Fruit fly (Drosophila melanogaster) whole organism, embryonic: ENCODE measurements around the gene RpL36.

Source experiments
- Bdp1 ChIP-seq: fragments of 200-800 bp; sonication (Bioruptor generic); optimal IDR thresholded peaks from 3 replicates; lab custom pipeline; 2016; ENCODE audit warnings: missing biosample characterization, missing genetic modification characterization
- CG10565 ChIP-seq: fragments of 200-800 bp; sonication (Bioruptor generic); optimal IDR thresholded peaks from 3 replicates; lab custom pipeline; 2016; ENCODE audit warnings: missing biosample characterization, mild to moderate bottlenecking, missing genetic modification characterization
- CG10979 ChIP-seq: fragments of 200-800 bp; sonication (Bioruptor generic); optimal IDR thresholded peaks from 2 replicates; lab custom pipeline; 2018; ENCODE audit warnings: missing biosample characterization, mild to moderate bottlenecking, missing genetic modification characterization, moderate library complexity
- CG11696 ChIP-seq: fragments of 200-800 bp; sonication (Bioruptor generic); IDR thresholded peaks from 2 replicates; pipeline ENCODE4 v1.3.6; 2022; ENCODE audit warnings: missing biosample characterization, missing genetic modification characterization
- CG12219 ChIP-seq: fragments of 200-800 bp; sonication (Bioruptor generic); optimal IDR thresholded peaks from 3 replicates; lab custom pipeline; 2018; ENCODE audit warnings: missing biosample characterization, mild to moderate bottlenecking, missing genetic modification characterization
- CG12391 ChIP-seq: fragments of 200-800 bp; sonication (Bioruptor generic); optimal IDR thresholded peaks from 3 replicates; lab custom pipeline; 2018; ENCODE audit warnings: missing biosample characterization, mild to moderate bottlenecking, missing genetic modification characterization, moderate library complexity
- CG12769 ChIP-seq: fragments of 200-800 bp; sonication (Bioruptor generic); optimal IDR thresholded peaks from 2 replicates; lab custom pipeline; 2019; ENCODE audit warnings: missing biosample characterization, mild to moderate bottlenecking, missing genetic modification characterization, moderate library complexity
- CG13123 ChIP-seq: fragments of 200-800 bp; sonication (Bioruptor generic); optimal IDR thresholded peaks from 2 replicates; lab custom pipeline; 2016; ENCODE audit warnings: missing biosample characterization, missing genetic modification characterization
- CG13775 ChIP-seq: fragments of 200-800 bp; sonication (Bioruptor generic); optimal IDR thresholded peaks from 3 replicates; lab custom pipeline; 2017; ENCODE audit warnings: missing biosample characterization, mild to moderate bottlenecking, missing genetic modification characterization
- CG1602 ChIP-seq: fragments of 200-800 bp; sonication (Bioruptor generic); optimal IDR thresholded peaks from 3 replicates; lab custom pipeline; 2016; ENCODE audit warnings: missing biosample characterization, missing genetic modification characterization
- CG17912 ChIP-seq: fragments of 200-800 bp; sonication (Bioruptor generic); optimal IDR thresholded peaks from 2 replicates; lab custom pipeline; 2018; ENCODE audit warnings: missing biosample characterization, mild to moderate bottlenecking, missing genetic modification characterization
- CG18262 ChIP-seq: fragments of 200-800 bp; optimal IDR thresholded peaks from 3 replicates; lab custom pipeline; 2019; ENCODE audit warnings: missing biosample characterization, mild to moderate bottlenecking, missing genetic modification characterization, moderate library complexity
- CG2678 ChIP-seq: fragments of 200-800 bp; sonication (Bioruptor generic); optimal IDR thresholded peaks from 3 replicates; lab custom pipeline; 2019; ENCODE audit warnings: missing biosample characterization, mild to moderate bottlenecking, missing genetic modification characterization, moderate library complexity
- CG2889 ChIP-seq: fragments of 200-800 bp; sonication (Bioruptor generic); IDR thresholded peaks from 3 replicates; pipeline ENCODE4 v1.3.6; 2022; ENCODE audit warnings: missing biosample characterization, missing genetic modification characterization
- CG33557 ChIP-seq: fragments of 200-800 bp; sonication (Bioruptor generic); optimal IDR thresholded peaks from 2 replicates; lab custom pipeline; 2019; ENCODE audit warnings: missing biosample characterization, mild to moderate bottlenecking, missing genetic modification characterization, moderate library complexity
- CG34224 ChIP-seq: fragments of 200-800 bp; sonication (Bioruptor generic); IDR thresholded peaks from 3 replicates; pipeline ENCODE4 v1.3.6; 2022; ENCODE audit warnings: missing biosample characterization, missing genetic modification characterization; ENCODE audit not compliant: partially characterized antibody
- CG8388 ChIP-seq: fragments of 200-800 bp; sonication (Bioruptor generic); optimal IDR thresholded peaks from 2 replicates; lab custom pipeline; 2019; ENCODE audit warnings: missing biosample characterization, mild to moderate bottlenecking, missing genetic modification characterization, moderate library complexity
- CG9797 ChIP-seq: fragments of 200-800 bp; sonication (Bioruptor generic); optimal IDR thresholded peaks from 3 replicates; lab custom pipeline; 2018; ENCODE audit warnings: missing biosample characterization, mild to moderate bottlenecking, missing genetic modification characterization
- CkIIα-i1 ChIP-seq: fragments of 200-800 bp; sonication (Bioruptor generic); IDR thresholded peaks from 2 replicates; pipeline ENCODE4 v1.3.6; 2022; ENCODE audit warnings: missing biosample characterization, missing genetic modification characterization
- CrebB ChIP-seq: fragments of 200-800 bp; sonication (Bioruptor generic); optimal IDR thresholded peaks from 3 replicates; lab custom pipeline; 2018; ENCODE audit warnings: missing biosample characterization, mild to moderate bottlenecking, missing genetic modification characterization
- Dbx ChIP-seq: fragments of 200-800 bp; sonication (Bioruptor generic); IDR thresholded peaks from 3 replicates; pipeline ENCODE4 v1.3.6; 2022; ENCODE audit warnings: missing biosample characterization, missing genetic modification characterization
- Dfd ChIP-seq, 2 experiments: fragments of >200 bp; optimal IDR thresholded peaks; 2 replicates each; lab custom pipeline; 2017; ENCODE audit warnings: missing biosample characterization in 2 of 2, missing genetic modification characterization in 2 of 2
- Fer1 ChIP-seq: fragments of 200-800 bp; sonication (Bioruptor generic); optimal IDR thresholded peaks from 2 replicates; lab custom pipeline; 2017; ENCODE audit warnings: missing biosample characterization, mild to moderate bottlenecking, missing genetic modification characterization
- Fer2 ChIP-seq: fragments of 200-800 bp; sonication (Bioruptor generic); optimal IDR thresholded peaks from 2 replicates; lab custom pipeline; 2018; ENCODE audit warnings: missing biosample characterization, mild to moderate bottlenecking, missing genetic modification characterization, moderate library complexity
- GATAe ChIP-seq: fragments of 200-800 bp; sonication (Bioruptor generic); conservative IDR thresholded peaks from 2 replicates; pipeline ENCODE4 v1.3.6; 2022; ENCODE audit warnings: missing biosample characterization, missing genetic modification characterization
- H15 ChIP-seq: fragments of 200-800 bp; sonication (Bioruptor generic); IDR thresholded peaks from 3 replicates; pipeline ENCODE4 v1.3.6; 2022; ENCODE audit warnings: missing biosample characterization, missing genetic modification characterization
- Hmr ChIP-seq: fragments of 200-800 bp; sonication (Bioruptor generic); optimal IDR thresholded peaks from 3 replicates; lab custom pipeline; 2017; ENCODE audit warnings: mild to moderate bottlenecking, missing biosample characterization, missing genetic modification reagents, missing genetic modification characterization
- Hr78 ChIP-seq, 2 experiments: fragments of 200-800 bp in 1 of 2; fragments of >200 bp in 1 of 2; sonication (Bioruptor generic) in 1 of 2; optimal IDR thresholded peaks; 2 replicates each; lab custom pipeline; 2017 to 2019; ENCODE audit warnings: missing biosample characterization in 2 of 2, missing genetic modification characterization in 2 of 2, mild to moderate bottlenecking in 1 of 2, moderate library complexity in 1 of 2
- Lpt ChIP-seq: fragments of >200 bp; optimal IDR thresholded peaks from 2 replicates; lab custom pipeline; 2018; ENCODE audit warnings: missing biosample characterization, missing genetic modification characterization
- Med ChIP-seq: fragments of 200-800 bp; sonication (Bioruptor generic); peaks from one replicate; lab custom pipeline; 2016; ENCODE audit warnings: missing biosample characterization, missing genetic modification characterization, mild to moderate bottlenecking, inconsistent platforms, moderate library complexity
- Nf-YA ChIP-seq: fragments of 200-800 bp; sonication (Bioruptor generic); IDR thresholded peaks from 2 replicates; pipeline ENCODE4 v1.3.6; 2022; ENCODE audit warnings: missing biosample characterization, missing genetic modification characterization
- Oli ChIP-seq: fragments of 200-800 bp; sonication (Bioruptor generic); optimal IDR thresholded peaks from 2 replicates; lab custom pipeline; 2018; ENCODE audit warnings: missing biosample characterization, mild to moderate bottlenecking, missing genetic modification characterization, moderate library complexity
- Opbp ChIP-seq: fragments of 200-800 bp; sonication (Bioruptor generic); IDR thresholded peaks from 3 replicates; pipeline ENCODE4 v1.3.6; 2022; ENCODE audit warnings: missing biosample characterization, missing genetic modification characterization; ENCODE audit not compliant: partially characterized antibody
- Taf1 ChIP-seq: fragments of 200-800 bp; sonication (Bioruptor generic); IDR thresholded peaks from 2 replicates; pipeline ENCODE4 v1.3.6; 2022; ENCODE audit warnings: missing biosample characterization, missing genetic modification characterization
- aop ChIP-seq: fragments of 200-800 bp; sonication (Bioruptor generic); IDR thresholded peaks from 2 replicates; pipeline ENCODE4 v1.3.6; 2022; ENCODE audit warnings: missing biosample characterization, missing genetic modification characterization
- ara ChIP-seq: fragments of 200-800 bp; sonication (Bioruptor generic); IDR thresholded peaks from 2 replicates; pipeline ENCODE4 v1.3.6; 2022; ENCODE audit warnings: missing biosample characterization, missing genetic modification characterization
- cg ChIP-seq: fragments of 200-800 bp; sonication (Bioruptor generic); optimal IDR thresholded peaks from 3 replicates; lab custom pipeline; 2019; ENCODE audit warnings: missing biosample characterization, mild to moderate bottlenecking, missing genetic modification characterization, moderate library complexity
- en ChIP-seq: fragments of 200-800 bp; sonication (Bioruptor generic); optimal IDR thresholded peaks from 2 replicates; lab custom pipeline; 2016; ENCODE audit warnings: missing biosample characterization, missing genetic modification characterization
- fd102C ChIP-seq: fragments of 200-800 bp; sonication (Bioruptor generic); optimal IDR thresholded peaks from 2 replicates; lab custom pipeline; 2018; ENCODE audit warnings: missing biosample characterization, mild to moderate bottlenecking, missing genetic modification characterization, moderate library complexity
- grn ChIP-seq: fragments of 200-800 bp; sonication (Bioruptor generic); optimal IDR thresholded peaks from 3 replicates; lab custom pipeline; 2017; ENCODE audit warnings: missing biosample characterization, missing genetic modification characterization
- gsb-n ChIP-seq: fragments of 200-800 bp; sonication (Bioruptor generic); optimal IDR thresholded peaks from 3 replicates; lab custom pipeline; 2018; ENCODE audit warnings: missing biosample characterization, mild to moderate bottlenecking, missing genetic modification characterization
- otp ChIP-seq: fragments of 200-800 bp; sonication (Bioruptor generic); IDR thresholded peaks from 3 replicates; pipeline ENCODE4, ENCODE4 v1.3.6; 2022; ENCODE audit warnings: missing biosample characterization, missing genetic modification characterization
- phol ChIP-seq: fragments of 200-800 bp; sonication (Bioruptor generic); optimal IDR thresholded peaks from 3 replicates; lab custom pipeline; 2018; ENCODE audit warnings: missing biosample characterization, mild to moderate bottlenecking, missing genetic modification characterization, moderate library complexity
- pnt ChIP-seq: fragments of 200-800 bp; sonication (Bioruptor generic); optimal IDR thresholded peaks from 3 replicates; lab custom pipeline; 2016; ENCODE audit warnings: missing biosample characterization, missing genetic modification characterization
- pum ChIP-seq: fragments of 200-800 bp; sonication (Bioruptor generic); optimal IDR thresholded peaks from 2 replicates; lab custom pipeline; 2016; ENCODE audit warnings: missing biosample characterization, missing genetic modification characterization
- scrt ChIP-seq: fragments of 200-800 bp; sonication (Bioruptor generic); optimal IDR thresholded peaks from 2 replicates; lab custom pipeline; 2018; ENCODE audit warnings: missing biosample characterization, mild to moderate bottlenecking, missing genetic modification characterization, moderate library complexity
- slp2 ChIP-seq: fragments of 200-800 bp; sonication (Bioruptor generic); optimal IDR thresholded peaks from 2 replicates; lab custom pipeline; 2016; ENCODE audit warnings: missing biosample characterization, missing genetic modification characterization
- sr ChIP-seq: fragments of 200-800 bp; sonication (Bioruptor generic); IDR thresholded peaks from 3 replicates; pipeline ENCODE4 v1.3.6; 2022; ENCODE audit warnings: missing biosample characterization, missing genetic modification characterization
- stwl ChIP-seq: fragments of 200-800 bp; sonication (Bioruptor generic); optimal IDR thresholded peaks from 3 replicates; lab custom pipeline; 2018; ENCODE audit warnings: missing biosample characterization, mild to moderate bottlenecking, missing genetic modification characterization, moderate library complexity
- sug ChIP-seq: fragments of 200-800 bp; optimal IDR thresholded peaks from 2 replicates; lab custom pipeline; 2019; ENCODE audit warnings: missing biosample characterization, mild to moderate bottlenecking, missing genetic modification characterization, moderate library complexity
- zfh2 ChIP-seq: fragments of 200-800 bp; sonication (Bioruptor generic); optimal IDR thresholded peaks from 2 replicates; lab custom pipeline; 2016; ENCODE audit warnings: missing biosample characterization, missing genetic modification characterization

RpL36 gene

dm6 chrX:618583-618982 is 10.7 kb downstream of the RpL36 start (continued):
- TF ChIP-seq CG34224: no peak
- no peak for TF ChIP-seq sr (GFP tag; lab: Robert Waterston, UW)
- 0 out of 3 replicates have a peak, but pooled peaks have one; percentile 30 for TF ChIP-seq Dbx (GFP tag; lab: Robert Waterston, UW)
- peak; percentile 84 for TF ChIP-seq Med (GFP tag; lab: Kevin White, UChicago)
- TF ChIP-seq H15: no peak
- no peak for TF ChIP-seq CG17912 (GFP tag; lab: Kevin White, UChicago)
- TF ChIP-seq Hmr: peak; percentile 7
- no peak for TF ChIP-seq cg
- no peak for TF ChIP-seq CG2889 (GFP tag; lab: Robert Waterston, UW)
- peak; percentile 11 for TF ChIP-seq CG12219
- TF ChIP-seq ara (GFP tag; lab: Robert Waterston, UW): no peak
- TF ChIP-seq CG9797 (GFP tag; lab: Kevin White, UChicago): no peak
- no peak for TF ChIP-seq scrt (GFP tag; lab: Kevin White, UChicago)
- TF ChIP-seq CG11696 (GFP tag; lab: Robert Waterston, UW): no peak
- TF ChIP-seq Nf-YA (GFP tag; lab: Robert Waterston, UW): 0 out of 2 replicates have a peak, but pooled peaks have one; percentile 18
- TF ChIP-seq CG1602 (GFP tag; lab: Kevin White, UChicago): no peak
- no peak for TF ChIP-seq grn (GFP tag; lab: Kevin White, UChicago)
- TF ChIP-seq Hr78 (GFP tag; optimal IDR thresholded peaks at IDR 0.05; lab: Kevin White, UChicago): no peak
- TF ChIP-seq fd102C (GFP tag; lab: Kevin White, UChicago): no peak
- TF ChIP-seq en (GFP tag; lab: Kevin White, UChicago): no peak
- TF ChIP-seq CG12769 (tag; lab: Kevin White, UChicago): peak; percentile 10
- TF ChIP-seq CG18262 (tag; lab: Kevin White, UChicago): peak; percentile 36
- TF ChIP-seq CkIIα-i1 (GFP tag; lab: Robert Waterston, UW): no peak
- TF ChIP-seq pum (GFP tag; lab: Kevin White, UChicago): no peak
- TF ChIP-seq Lpt (GFP tag; lab: Kevin White, UChicago): no peak
- peak; percentile 34 for TF ChIP-seq phol
- no peak for TF ChIP-seq CG10565 (GFP tag; lab: Kevin White, UChicago)
- no peak for TF ChIP-seq stwl
- TF ChIP-seq Taf1: no peak
- TF ChIP-seq CG10979 (tag; lab: Kevin White, UChicago): peak; percentile 16
- peak; percentile 22 for TF ChIP-seq CG13775
- TF ChIP-seq Dfd (GFP tag; optimal IDR thresholded peaks at IDR 0.05; lab: Kevin White, UChicago): no peak
- no peak for TF ChIP-seq Bdp1 (GFP tag; lab: Kevin White, UChicago)
- TF ChIP-seq CG12391 (tag; lab: Kevin White, UChicago): no peak
- no peak for TF ChIP-seq aop (GFP tag; lab: Robert Waterston, UW)
- TF ChIP-seq CG8388 (GFP tag; lab: Kevin White, UChicago): no peak
- TF ChIP-seq CrebB (tag; lab: Kevin White, UChicago): no peak
- no peak for TF ChIP-seq CG13123 (GFP tag; lab: Kevin White, UChicago)
- TF ChIP-seq Fer2 (tag; lab: Kevin White, UChicago): no peak
- TF ChIP-seq zfh2 (GFP tag; lab: Kevin White, UChicago): peak; percentile 57
- TF ChIP-seq sug (tag; lab: Kevin White, UChicago): no peak
- TF ChIP-seq GATAe (GFP tag; lab: Robert Waterston, UW): no peak
- no peak for TF ChIP-seq CG33557 (GFP tag; lab: Kevin White, UChicago)
- TF ChIP-seq pnt (GFP tag; lab: Kevin White, UChicago): peak; percentile 29
- TF ChIP-seq gsb-n (tag; lab: Kevin White, UChicago): peak; percentile 10
- peak; percentile 3 for TF ChIP-seq Fer1 (GFP tag; lab: Kevin White, UChicago)
- TF ChIP-seq otp: no peak
- peak; percentile 47 for TF ChIP-seq CG2678 (tag; lab: Kevin White, UChicago)
- peak; percentile 13 for TF ChIP-seq slp2 (GFP tag; lab: Kevin White, UChicago)
- TF ChIP-seq Oli (tag; lab: Kevin White, UChicago): peak; percentile 22
- no peak for TF ChIP-seq Opbp (GFP tag; lab: Robert Waterston, UW)
